Worm (Caenorhabditis elegans): ENCODE results near the gene C27A7.6.

ce11 chrV:12080274-12080673 lies 50.3 kb downstream of the C27A7.6 start, which contains the start of gene R07B7.9:
- TF ChIP-seq unc-86 (tag; optimal IDR thresholded peaks at IDR 0.05), result no peak
- TF ChIP-seq F13H6.1 (tag; optimal IDR thresholded peaks at IDR 0.05), result no peak
- TF ChIP-seq ceh-30 (tag; optimal IDR thresholded peaks at IDR 0.05), result no peak
- no peak for TF ChIP-seq ttx-3 (tag; optimal IDR thresholded peaks at IDR 0.05)
- TF ChIP-seq che-1 (tag; optimal IDR thresholded peaks at IDR 0.05), result no peak
- no peak for TF ChIP-seq lin-11 (tag; optimal IDR thresholded peaks at IDR 0.05)
- TF ChIP-seq ceh-6 (GFP tag; optimal IDR thresholded peaks at IDR 0.05), result no peak
- TF ChIP-seq ceh-9 (tag; optimal IDR thresholded peaks at IDR 0.05), result no peak
- TF ChIP-seq ama-1 (optimal IDR thresholded peaks at IDR 0.05), result no peak
- no peak for TF ChIP-seq rnt-1 (tag; optimal IDR thresholded peaks at IDR 0.05)
- TF ChIP-seq hlh-6 (tag; optimal IDR thresholded peaks at IDR 0.05), result no peak
- TF ChIP-seq pros-1 (tag; optimal IDR thresholded peaks at IDR 0.05), result no peak

All from whole organism, late embryonic.